Worm (Caenorhabditis elegans) whole organism, L4/young adult: ENCODE results near the gene tgt-2.

Source experiments
- W03F9.2 ChIP-seq: fragments of 150-350 bp; optimal IDR thresholded peaks from 2 replicates; lab custom pipeline; 2014; ENCODE audit warnings: missing biosample characterization, missing genetic modification characterization
- dao-5 ChIP-seq: sonication (generic microtip); optimal IDR thresholded peaks from 2 replicates; lab custom pipeline; 2016; ENCODE audit warnings: missing genotype, missing genetic modification characterization, moderate library complexity, missing compliant biosample characterization
- him-1 ChIP-seq: sonication (generic microtip); optimal IDR thresholded peaks from 2 replicates; lab custom pipeline; 2016; ENCODE audit warnings: missing genotype, missing genetic modification reagents, missing genetic modification characterization, missing compliant biosample characterization

The tgt-2 gene

ce11 chrV:18998045-18998444 lies at the start of gene tgt-2:
Gene tgt-2, plus strand, starts transcription at chrV:18998345.
- TF ChIP-seq dao-5 (no peak), W03F9.2 (tag; lab: Kevin White, UChicago) (no peak), him-1 (tag; lab: Kevin White, UChicago) (no peak)

- TF ChIP-seq dao-5 (no peak), him-1 (tag; lab: Kevin White, UChicago) (no peak), W03F9.2 (tag; lab: Kevin White, UChicago) (no peak)
These were observed 40.8 kb upstream of the tgt-2 start, which contains the start of gene hrg-10 for ce11 chrV:18957267-18957843. Gene hrg-10, minus strand, starts transcription at chrV:18957317.

ce11 chrV:18960072-18960471 lies 38.1 kb upstream of the tgt-2 start, which contains the start of gene ztf-20:
Gene ztf-20, minus strand, starts transcription at chrV:18960172.
- TF ChIP-seq dao-5 (no peak), W03F9.2 (tag; lab: Kevin White, UChicago) (no peak), him-1 (tag; lab: Kevin White, UChicago) (no peak)

ce11 chrV:18967479-18968056 lies 30.6 kb upstream of the tgt-2 start, which contains the start of gene Y39B6A.43:
Gene Y39B6A.43, minus strand, starts transcription at chrV:18967829.
- no peak for TF ChIP-seq dao-5
- peak; percentile 92 for TF ChIP-seq him-1 (tag; lab: Kevin White, UChicago)
- TF ChIP-seq W03F9.2 (tag; lab: Kevin White, UChicago) = peak; percentile 90

- peak; percentile 1 for TF ChIP-seq W03F9.2 (tag; lab: Kevin White, UChicago)
- TF ChIP-seq dao-5 = no peak
These were observed 28.5 kb upstream of the tgt-2 start, which contains the start of gene Y39B6A.42 for ce11 chrV:18969590-18970105. Gene Y39B6A.42, minus strand, starts transcription at chrV:18969640.

ce11 chrV:18976539-18976938 lies 21.6 kb upstream of the tgt-2 start:
- TF ChIP-seq dao-5 = no peak
- TF ChIP-seq him-1 (tag; lab: Kevin White, UChicago) = no peak
- TF ChIP-seq W03F9.2 (tag; lab: Kevin White, UChicago) = no peak

ce11 chrV:18977876-18978275 lies 20.3 kb upstream of the tgt-2 start, which contains the start of gene Y39B6A.41:
Gene Y39B6A.41, minus strand, starts transcription at chrV:18977976.
- TF ChIP-seq dao-5 (no peak), him-1 (tag; lab: Kevin White, UChicago) (no peak), W03F9.2 (tag; lab: Kevin White, UChicago) (no peak)

- TF ChIP-seq W03F9.2 (tag; lab: Kevin White, UChicago) = no peak
- no peak for TF ChIP-seq him-1 (tag; lab: Kevin White, UChicago)
- no peak for TF ChIP-seq dao-5
These were observed 19.8 kb upstream of the tgt-2 start for ce11 chrV:18978301-18978700.

ce11 chrV:18980980-18981529 lies 17.1 kb upstream of the tgt-2 start, which contains the start of the genes mrps-35 and sws-1:
Gene mrps-35, plus strand, starts transcription at chrV:18981306.
Gene sws-1, minus strand, starts transcription at chrV:18981479.
- TF ChIP-seq W03F9.2 (tag; lab: Kevin White, UChicago) = peak; percentile 57
- no peak for TF ChIP-seq him-1 (tag; lab: Kevin White, UChicago)

ce11 chrV:18981736-18982135 lies 16.4 kb upstream of the tgt-2 start:
- TF ChIP-seq W03F9.2 (tag; lab: Kevin White, UChicago) (no peak), dao-5 (no peak), him-1 (tag; lab: Kevin White, UChicago) (no peak)

- TF ChIP-seq him-1 (tag; lab: Kevin White, UChicago) (no peak), dao-5 (no peak), W03F9.2 (tag; lab: Kevin White, UChicago) (no peak)
These were observed 12.0 kb upstream of the tgt-2 start for ce11 chrV:18986103-18986502.

ce11 chrV:18990238-18990901 lies 7.8 kb upstream of the tgt-2 start, which contains the start of the genes reps-1 and Y39B6A.37:
Gene reps-1, minus strand, starts transcription at chrV:18990500.
Gene Y39B6A.37, plus strand, starts transcription at chrV:18990851.
- no peak for TF ChIP-seq dao-5
- peak; percentile 42 for TF ChIP-seq W03F9.2 (tag; lab: Kevin White, UChicago)

ce11 chrV:18990958-18991357 lies 7.2 kb upstream of the tgt-2 start:
- TF ChIP-seq him-1 (tag; lab: Kevin White, UChicago) (no peak), W03F9.2 (tag; lab: Kevin White, UChicago) (no peak), dao-5 (no peak)
